Worm (Caenorhabditis elegans) whole organism, mixed stage, embryonic: ENCODE results near the gene catp-2.

Source experiments
- M03D4.4 ChIP-seq: sonication (generic microtip); optimal IDR thresholded peaks from 2 replicates; lab custom pipeline; 2017; ENCODE audit warnings: mild to moderate bottlenecking, missing genetic modification characterization, missing compliant biosample characterization
- bed-3 ChIP-seq: fragments of 200-800 bp; sonication (Bioruptor generic); optimal IDR thresholded peaks from 3 replicates; lab custom pipeline; 2018; ENCODE audit warnings: mild to moderate bottlenecking, missing genetic modification characterization, moderate library complexity, missing compliant biosample characterization
- blmp-1 ChIP-seq: fragments of 150-350 bp; optimal IDR thresholded peaks from 2 replicates; lab custom pipeline; 2014; ENCODE audit warnings: missing biosample characterization, missing genetic modification characterization
- ceh-43 ChIP-seq: fragments of 200-800 bp; sonication (Bioruptor generic); optimal IDR thresholded peaks from 2 replicates; lab custom pipeline; 2018; ENCODE audit warnings: mild to moderate bottlenecking, missing genetic modification characterization, moderate library complexity, missing compliant biosample characterization
- drap-1 ChIP-seq: fragments of 200-800 bp; sonication (Bioruptor generic); optimal IDR thresholded peaks from 3 replicates; lab custom pipeline; 2018; ENCODE audit warnings: mild to moderate bottlenecking, missing genetic modification characterization, missing compliant biosample characterization
- elt-1 ChIP-seq: sonication (generic microtip); optimal IDR thresholded peaks from 2 replicates; lab custom pipeline; 2017; ENCODE audit warnings: missing genetic modification characterization, mild to moderate bottlenecking, missing compliant biosample characterization, antibody characterized with exemption, moderate library complexity, borderline replicate concordance; ENCODE audit not compliant: insufficient read depth
- elt-3 ChIP-seq: fragments of 150-350 bp; optimal IDR thresholded peaks from 2 replicates; lab custom pipeline; 2014; ENCODE audit warnings: missing biosample characterization, missing genetic modification characterization
- flh-1 ChIP-seq: fragments of 200-800 bp; sonication (Bioruptor generic); optimal IDR thresholded peaks from 2 replicates; lab custom pipeline; 2018; ENCODE audit warnings: mild to moderate bottlenecking, missing genetic modification characterization, moderate library complexity, missing compliant biosample characterization
- hlh-1 ChIP-seq: fragments of 150-350 bp; optimal IDR thresholded peaks from 2 replicates; lab custom pipeline; 2014; ENCODE audit warnings: missing biosample characterization, missing genetic modification reagents, missing genetic modification characterization
- lin-13 ChIP-seq: fragments of 150-350 bp; optimal IDR thresholded peaks from 2 replicates; lab custom pipeline; 2014; ENCODE audit warnings: missing biosample characterization, missing genetic modification characterization
- lsy-2 ChIP-seq: fragments of 150-350 bp; optimal IDR thresholded peaks from 2 replicates; lab custom pipeline; 2014; ENCODE audit warnings: missing biosample characterization, missing genetic modification characterization
- mep-1 ChIP-seq: fragments of 150-350 bp; optimal IDR thresholded peaks from 2 replicates; lab custom pipeline; 2017; ENCODE audit warnings: missing biosample characterization, missing genetic modification reagents, missing genetic modification characterization, inconsistent platforms
- mls-2 ChIP-seq: sonication (generic microtip); optimal IDR thresholded peaks from 2 replicates; lab custom pipeline; 2016; ENCODE audit warnings: mild to moderate bottlenecking, missing genetic modification characterization, moderate library complexity, missing compliant biosample characterization
- nhr-12 ChIP-seq: fragments of 150-350 bp; optimal IDR thresholded peaks from 2 replicates; lab custom pipeline; 2014; ENCODE audit warnings: missing biosample characterization, missing genetic modification characterization
- nhr-2 ChIP-seq: fragments of 150-350 bp; optimal IDR thresholded peaks from 2 replicates; lab custom pipeline; 2014; ENCODE audit warnings: missing biosample characterization, missing genetic modification characterization
- nhr-237 ChIP-seq: fragments of 150-350 bp; optimal IDR thresholded peaks from 2 replicates; lab custom pipeline; 2014; ENCODE audit warnings: missing biosample characterization, missing genetic modification characterization
- nhr-28 ChIP-seq: fragments of 150-350 bp; optimal IDR thresholded peaks from 2 replicates; lab custom pipeline; 2014; ENCODE audit warnings: missing biosample characterization, missing genetic modification characterization
- nhr-76 ChIP-seq: sonication (generic microtip); optimal IDR thresholded peaks from 2 replicates; lab custom pipeline; 2017; ENCODE audit warnings: missing biosample characterization, missing genetic modification characterization
- sem-2 ChIP-seq: fragments of 200-800 bp; sonication (Bioruptor generic); optimal IDR thresholded peaks from 2 replicates; lab custom pipeline; 2018; ENCODE audit warnings: mild to moderate bottlenecking, missing genetic modification characterization, missing compliant biosample characterization
- snpc-4 ChIP-seq: fragments of 150-350 bp; optimal IDR thresholded peaks from 2 replicates; lab custom pipeline; 2014; ENCODE audit warnings: missing biosample characterization, missing genetic modification characterization
- sptf-1 ChIP-seq: sonication (generic microtip); optimal IDR thresholded peaks from 2 replicates; lab custom pipeline; 2017; ENCODE audit warnings: mild to moderate bottlenecking, missing genetic modification characterization, moderate library complexity, missing compliant biosample characterization
- tbx-8 ChIP-seq: fragments of 200-800 bp; sonication (Bioruptor generic); optimal IDR thresholded peaks from 2 replicates; lab custom pipeline; 2018; ENCODE audit warnings: mild to moderate bottlenecking, missing genetic modification characterization, moderate library complexity, missing compliant biosample characterization
- unc-120 ChIP-seq: sonication (generic microtip); optimal IDR thresholded peaks from 2 replicates; lab custom pipeline; 2017; ENCODE audit warnings: missing genetic modification characterization, missing compliant biosample characterization; ENCODE audit not compliant: poor library complexity, severe bottlenecking
- unc-62 ChIP-seq: fragments of 150-350 bp; optimal IDR thresholded peaks from 2 replicates; lab custom pipeline; 2014; ENCODE audit warnings: missing biosample characterization, missing genetic modification reagents, missing genetic modification characterization
- zip-8 ChIP-seq: fragments of 150-350 bp; optimal IDR thresholded peaks from 2 replicates; lab custom pipeline; 2014; ENCODE audit warnings: missing biosample characterization, missing genetic modification characterization
- ztf-11 ChIP-seq: fragments of 150-350 bp; optimal IDR thresholded peaks from 2 replicates; lab custom pipeline; 2014; ENCODE audit warnings: missing biosample characterization, missing genetic modification characterization

Gene catp-2

ce11 chrV:4924618-4925017 is 9.9 kb upstream of the catp-2 start, which contains the start of gene srh-20:
Gene srh-20, plus strand, starts transcription at chrV:4924918.
- no peak for TF ChIP-seq nhr-237 (tag; lab: Kevin White, UChicago)
- TF ChIP-seq nhr-2 (tag; lab: Kevin White, UChicago), result no peak
- no peak for TF ChIP-seq unc-62 (GFP tag; lab: Kevin White, UChicago)
- TF ChIP-seq ceh-43 (GFP tag; lab: Kevin White, UChicago), result no peak
- TF ChIP-seq mep-1 (tag; lab: Kevin White, UChicago), result no peak

DNA sequence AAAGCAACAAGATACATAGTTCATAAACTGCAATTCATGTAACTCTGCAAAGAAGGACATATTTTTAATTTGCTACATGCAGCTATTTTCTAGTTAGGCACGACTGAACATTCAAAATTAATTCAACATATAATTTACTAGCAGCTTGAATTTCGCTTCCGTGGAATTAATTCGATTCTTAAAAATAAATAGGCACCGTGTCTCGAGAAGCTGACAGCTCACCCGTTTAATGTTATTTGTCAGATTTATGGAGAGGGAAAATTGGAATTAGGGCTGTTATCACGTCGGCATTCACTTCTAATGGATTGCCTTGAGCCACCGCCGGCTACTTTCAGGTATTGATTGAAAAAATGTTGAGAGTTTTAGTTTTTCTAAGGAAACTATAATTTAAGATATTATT is 8.1 kb upstream of the catp-2 start, which contains the start of gene srh-21:
Gene srh-21 (plus strand): TSS at position 301 of the 400 bp plus-strand sequence.
- TF ChIP-seq tbx-8 (GFP tag; lab: Kevin White, UChicago), result no peak
- TF ChIP-seq M03D4.4, result no peak

DNA sequence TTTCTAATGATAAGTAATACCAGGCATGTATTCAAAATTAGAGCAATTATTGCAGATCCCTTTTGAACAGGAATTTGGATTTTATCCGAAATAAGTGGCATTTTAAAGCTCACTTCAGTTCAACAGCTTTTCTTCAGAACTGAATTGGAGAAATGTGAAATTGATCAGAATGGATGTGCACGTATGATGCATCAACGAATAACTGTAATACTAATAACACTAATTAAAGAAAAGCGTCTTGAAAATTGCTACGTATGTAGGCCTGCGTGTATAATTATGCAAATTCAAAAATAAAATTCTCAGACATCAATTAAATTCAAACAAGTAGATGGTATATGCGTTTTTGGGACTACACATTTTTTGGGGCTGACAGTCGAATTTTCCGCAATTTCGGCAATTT is 4.7 kb upstream of the catp-2 start, which contains the start of gene str-205:
Gene str-205 (minus strand): TSS at position 101 of the 400 bp plus-strand sequence.
- TF ChIP-seq flh-1 (no peak), nhr-12 (tag; lab: Kevin White, UChicago) (no peak), blmp-1 (tag; lab: Kevin White, UChicago) (no peak), bed-3 (GFP tag; lab: Kevin White, UChicago) (no peak), elt-1 (tag; lab: Kevin White, UChicago) (no peak), nhr-28 (tag; lab: Kevin White, UChicago) (no peak), nhr-237 (tag; lab: Kevin White, UChicago) (no peak)

DNA sequence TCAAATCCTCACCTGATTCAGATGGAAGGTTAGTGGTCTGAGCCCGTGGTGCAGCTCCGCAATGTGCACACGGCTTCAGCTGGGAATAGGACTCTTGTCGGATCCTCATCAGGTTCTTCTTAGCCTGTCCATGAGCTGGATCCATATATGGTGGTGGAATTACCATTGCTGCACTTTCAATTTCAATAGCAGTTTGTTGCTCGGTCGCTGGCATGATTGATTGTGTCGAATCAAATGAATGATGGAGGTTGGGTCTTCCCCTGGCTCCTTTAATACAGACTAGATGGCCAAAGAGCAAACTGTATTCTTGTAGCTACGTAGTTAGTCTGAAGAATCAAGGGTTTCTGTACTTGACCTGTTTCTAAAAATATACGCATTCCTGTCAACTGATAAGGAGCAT is 1.7 kb upstream of the catp-2 start, which contains the start of gene C02E7.10:
Gene C02E7.10 (minus strand): TSS at position 232 of the 400 bp plus-strand sequence.
- TF ChIP-seq nhr-28 (tag; lab: Kevin White, UChicago), result no peak
- TF ChIP-seq bed-3 (GFP tag; lab: Kevin White, UChicago), result no peak
- no peak for TF ChIP-seq elt-1 (tag; lab: Kevin White, UChicago)
- no peak for TF ChIP-seq mls-2 (tag; lab: Kevin White, UChicago)
- no peak for TF ChIP-seq sem-2
- no peak for TF ChIP-seq drap-1 (GFP tag; lab: Kevin White, UChicago)
- TF ChIP-seq elt-3 (tag; lab: Kevin White, UChicago), result no peak
- no peak for TF ChIP-seq nhr-76 (tag; lab: Kevin White, UChicago)
- TF ChIP-seq nhr-237 (tag; lab: Kevin White, UChicago), result no peak
- no peak for TF ChIP-seq nhr-2 (tag; lab: Kevin White, UChicago)
- TF ChIP-seq tbx-8 (GFP tag; lab: Kevin White, UChicago), result no peak

DNA sequence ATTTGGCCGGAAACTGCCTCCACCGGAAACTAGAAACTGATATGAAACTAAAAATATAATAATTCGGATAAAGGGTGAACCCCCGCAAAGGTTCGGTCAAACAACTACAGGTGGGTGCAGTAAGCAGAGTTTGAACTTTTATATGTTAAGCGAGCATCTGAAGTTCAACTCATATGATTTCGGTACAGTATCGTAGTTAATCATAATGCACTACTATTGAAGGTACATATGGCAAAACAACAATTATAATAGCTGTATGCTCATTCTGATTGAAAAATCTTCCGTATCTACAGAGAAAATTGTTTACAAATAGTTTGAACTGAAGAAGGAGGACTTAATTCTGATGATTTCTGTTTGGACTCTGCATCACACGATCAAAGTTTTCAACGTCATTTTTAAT is 1.2 kb upstream of the catp-2 start:
- TF ChIP-seq lin-13 (tag; lab: Kevin White, UChicago), result no peak
- TF ChIP-seq sem-2, result no peak
- TF ChIP-seq mls-2 (tag; lab: Kevin White, UChicago), result no peak
- no peak for TF ChIP-seq unc-62 (GFP tag; lab: Kevin White, UChicago)
- TF ChIP-seq ztf-11 (tag; lab: Kevin White, UChicago), result no peak
- no peak for TF ChIP-seq nhr-12 (tag; lab: Kevin White, UChicago)
- TF ChIP-seq mep-1 (tag; lab: Kevin White, UChicago), result no peak
- TF ChIP-seq snpc-4, result no peak
- no peak for TF ChIP-seq lsy-2
- no peak for TF ChIP-seq blmp-1 (tag; lab: Kevin White, UChicago)
- no peak for TF ChIP-seq drap-1 (GFP tag; lab: Kevin White, UChicago)
- TF ChIP-seq unc-120 (tag; lab: Kevin White, UChicago), result no peak

DNA sequence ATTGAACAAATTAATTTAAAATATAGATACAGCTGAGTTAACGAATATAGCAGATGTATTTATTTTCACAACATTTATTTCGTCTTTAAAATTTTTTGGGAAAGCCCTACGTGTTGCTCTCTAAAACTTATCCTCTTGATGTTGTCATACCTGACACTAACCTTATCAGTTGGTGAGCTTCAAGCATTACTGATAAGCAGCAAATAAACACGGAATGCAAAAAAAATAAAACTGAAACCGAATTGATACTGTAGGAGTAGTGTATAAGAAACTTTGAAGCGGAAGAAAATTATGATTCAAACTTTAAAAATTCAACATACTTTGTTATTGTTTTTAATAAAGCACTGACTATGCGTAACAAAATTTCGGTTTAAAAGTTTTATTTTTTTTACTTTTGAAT is 590 bp downstream of the catp-2 start:
- no peak for TF ChIP-seq elt-3 (tag; lab: Kevin White, UChicago)
- no peak for TF ChIP-seq nhr-237 (tag; lab: Kevin White, UChicago)
- TF ChIP-seq hlh-1 (tag; lab: Kevin White, UChicago), result no peak
- no peak for TF ChIP-seq zip-8 (tag; lab: Kevin White, UChicago)
- TF ChIP-seq drap-1 (GFP tag; lab: Kevin White, UChicago), result no peak
- TF ChIP-seq nhr-28 (tag; lab: Kevin White, UChicago), result no peak
- no peak for TF ChIP-seq unc-62 (GFP tag; lab: Kevin White, UChicago)
- TF ChIP-seq ceh-43 (GFP tag; lab: Kevin White, UChicago), result no peak
- no peak for TF ChIP-seq ztf-11 (tag; lab: Kevin White, UChicago)
- TF ChIP-seq bed-3 (GFP tag; lab: Kevin White, UChicago), result no peak
- TF ChIP-seq M03D4.4, result no peak
- TF ChIP-seq mls-2 (tag; lab: Kevin White, UChicago), result no peak
- no peak for TF ChIP-seq tbx-8 (GFP tag; lab: Kevin White, UChicago)
- no peak for TF ChIP-seq sptf-1 (tag; lab: Kevin White, UChicago)
- TF ChIP-seq unc-120 (tag; lab: Kevin White, UChicago), result no peak
- no peak for TF ChIP-seq nhr-12 (tag; lab: Kevin White, UChicago)
- no peak for TF ChIP-seq lin-13 (tag; lab: Kevin White, UChicago)
- TF ChIP-seq, all 35 proteins: peak for 0
